Fruit fly (Drosophila melanogaster) whole organism, embryonic: ENCODE results near the gene CG11436.

Experiments
- Abd-B ChIP-seq: fragments of 200-800 bp; sonication (Bioruptor generic); optimal IDR thresholded peaks from 2 replicates; lab custom pipeline; 2018; ENCODE audit warnings: missing biosample characterization, mild to moderate bottlenecking, missing genetic modification characterization, moderate library complexity
- Blimp-1 ChIP-seq: fragments of 200-800 bp; sonication (Bioruptor generic); optimal IDR thresholded peaks from 3 replicates; lab custom pipeline; 2018; ENCODE audit warnings: missing biosample characterization, missing genetic modification characterization, mild to moderate bottlenecking, moderate library complexity, missing genetic modification reagents
- CG10959 ChIP-seq: fragments of 200-800 bp; sonication (Bioruptor generic); IDR thresholded peaks from 2 replicates; pipeline ENCODE4 v1.3.6; 2022; ENCODE audit warnings: missing biosample characterization, missing genetic modification characterization
- CG11093 ChIP-seq: fragments of 200-800 bp; sonication (Bioruptor generic); IDR thresholded peaks from 3 replicates; pipeline ENCODE4 v1.3.6; 2022; ENCODE audit warnings: missing biosample characterization, missing genetic modification characterization
- CG11695 ChIP-seq: fragments of 200-800 bp; sonication (Bioruptor generic); IDR thresholded peaks from 3 replicates; pipeline ENCODE4 v1.3.6; 2022; ENCODE audit warnings: missing biosample characterization, missing genetic modification characterization
- CG13424 ChIP-seq: fragments of 200-800 bp; sonication (Bioruptor generic); optimal IDR thresholded peaks from 2 replicates; lab custom pipeline; 2019; ENCODE audit warnings: missing biosample characterization, mild to moderate bottlenecking, missing genetic modification characterization, moderate library complexity
- CG14860 ChIP-seq: fragments of 200-800 bp; sonication (Bioruptor generic); IDR thresholded peaks from 3 replicates; pipeline ENCODE4 v1.3.6; 2022; ENCODE audit warnings: missing biosample characterization, missing genetic modification characterization; ENCODE audit not compliant: partially characterized antibody
- CG16813 ChIP-seq: fragments of 200-800 bp; sonication (Bioruptor generic); IDR thresholded peaks from 3 replicates; pipeline ENCODE4 v1.3.6; 2022; ENCODE audit warnings: missing biosample characterization, missing genetic modification characterization; ENCODE audit not compliant: partially characterized antibody
- CG16815 ChIP-seq: fragments of 200-800 bp; sonication (Bioruptor generic); optimal IDR thresholded peaks from 3 replicates; lab custom pipeline; 2017; ENCODE audit warnings: missing biosample characterization, mild to moderate bottlenecking, missing genetic modification characterization
- CG16863 ChIP-seq: fragments of 200-800 bp; sonication (Bioruptor generic); optimal IDR thresholded peaks from 3 replicates; lab custom pipeline; 2016; ENCODE audit warnings: missing biosample characterization, missing genetic modification characterization
- CG17328 ChIP-seq: fragments of 200-800 bp; sonication (Bioruptor generic); IDR thresholded peaks from 2 replicates; pipeline ENCODE4 v1.3.6; 2022; ENCODE audit warnings: missing biosample characterization, missing genetic modification characterization
- CG17912 ChIP-seq: fragments of 200-800 bp; sonication (Bioruptor generic); optimal IDR thresholded peaks from 2 replicates; lab custom pipeline; 2018; ENCODE audit warnings: missing biosample characterization, mild to moderate bottlenecking, missing genetic modification characterization
- CG30020 ChIP-seq: fragments of 200-800 bp; optimal IDR thresholded peaks from 2 replicates; lab custom pipeline; 2019; ENCODE audit warnings: missing biosample characterization, mild to moderate bottlenecking, missing genetic modification characterization, moderate library complexity
- CG32772 ChIP-seq: fragments of 200-800 bp; sonication (Bioruptor generic); IDR thresholded peaks from 2 replicates; pipeline ENCODE4 v1.3.6; 2022; ENCODE audit warnings: missing biosample characterization, missing genetic modification characterization
- CG33213 ChIP-seq: fragments of 200-800 bp; sonication (Bioruptor generic); optimal IDR thresholded peaks from 3 replicates; lab custom pipeline; 2016; ENCODE audit warnings: missing biosample characterization, missing genetic modification characterization
- CG34422 ChIP-seq: fragments of 200-800 bp; sonication (Bioruptor generic); IDR thresholded peaks from 3 replicates; pipeline ENCODE4 v1.3.6; 2022; ENCODE audit warnings: missing biosample characterization, missing genetic modification characterization
- CG4282 ChIP-seq: fragments of 200-800 bp; sonication (Bioruptor generic); optimal IDR thresholded peaks from 2 replicates; lab custom pipeline; 2016; ENCODE audit warnings: missing biosample characterization, missing genetic modification characterization
- CG4360 ChIP-seq: fragments of 200-800 bp; sonication (Bioruptor generic); IDR thresholded peaks from 2 replicates; pipeline ENCODE4 v1.3.6; 2022; ENCODE audit warnings: missing biosample characterization, missing genetic modification characterization
- CG4730 ChIP-seq: fragments of 200-800 bp; sonication (Bioruptor generic); IDR thresholded peaks from 2 replicates; pipeline ENCODE4 v1.3.6; 2022; ENCODE audit warnings: missing biosample characterization, missing genetic modification characterization
- CG8765 ChIP-seq: fragments of 200-800 bp; sonication (Bioruptor generic); IDR thresholded peaks from 2 replicates; pipeline ENCODE4 v1.3.6; 2022; ENCODE audit warnings: missing biosample characterization, missing genetic modification characterization
- CG8944 ChIP-seq: fragments of 200-800 bp; sonication (Bioruptor generic); optimal IDR thresholded peaks from 3 replicates; lab custom pipeline; 2016; ENCODE audit warnings: missing biosample characterization, missing genetic modification characterization
- CG9727 ChIP-seq: fragments of 200-800 bp; sonication (Bioruptor generic); optimal IDR thresholded peaks from 3 replicates; lab custom pipeline; 2017; ENCODE audit warnings: missing biosample characterization, mild to moderate bottlenecking, missing genetic modification characterization
- Dp ChIP-seq: fragments of 200-800 bp; sonication (Bioruptor generic); optimal IDR thresholded peaks from 2 replicates; lab custom pipeline; 2018; ENCODE audit warnings: missing biosample characterization, mild to moderate bottlenecking, missing genetic modification characterization, moderate library complexity
- Ets65A ChIP-seq: fragments of 200-800 bp; sonication (Bioruptor generic); peaks from one replicate; lab custom pipeline; 2016; ENCODE audit warnings: missing biosample characterization, missing genetic modification characterization
- Fer2 ChIP-seq: fragments of 200-800 bp; sonication (Bioruptor generic); optimal IDR thresholded peaks from 2 replicates; lab custom pipeline; 2018; ENCODE audit warnings: missing biosample characterization, mild to moderate bottlenecking, missing genetic modification characterization, moderate library complexity
- Hr78 ChIP-seq, 2 experiments: fragments of 200-800 bp in 1 of 2; fragments of >200 bp in 1 of 2; sonication (Bioruptor generic) in 1 of 2; optimal IDR thresholded peaks; 2 replicates each; lab custom pipeline; 2017 to 2019; ENCODE audit warnings: missing biosample characterization in 2 of 2, missing genetic modification characterization in 2 of 2, mild to moderate bottlenecking in 1 of 2, moderate library complexity in 1 of 2
- Sin3A ChIP-seq: fragments of >200 bp; optimal IDR thresholded peaks from 2 replicates; lab custom pipeline; 2018
- Sry-β ChIP-seq: fragments of 200-800 bp; sonication (Bioruptor generic); optimal IDR thresholded peaks from 2 replicates; lab custom pipeline; 2018; ENCODE audit warnings: missing biosample characterization, mild to moderate bottlenecking, missing genetic modification characterization, moderate library complexity
- TFAM ChIP-seq: fragments of 200-800 bp; sonication (Bioruptor generic); optimal IDR thresholded peaks from 2 replicates; lab custom pipeline; 2017; ENCODE audit warnings: missing biosample characterization, missing genetic modification characterization, inconsistent platforms
- Usf ChIP-seq: fragments of 200-800 bp; sonication (Bioruptor generic); optimal IDR thresholded peaks from 2 replicates; lab custom pipeline; 2017; ENCODE audit warnings: missing genotype, missing biosample characterization, missing genetic modification characterization
- Xrp1 ChIP-seq: fragments of 200-800 bp; sonication (Bioruptor generic); IDR thresholded peaks from 2 replicates; pipeline ENCODE4 v1.3.6; 2022; ENCODE audit warnings: missing biosample characterization, missing genetic modification characterization
- aop ChIP-seq: fragments of 200-800 bp; sonication (Bioruptor generic); IDR thresholded peaks from 2 replicates; pipeline ENCODE4 v1.3.6; 2022; ENCODE audit warnings: missing biosample characterization, missing genetic modification characterization
- btn ChIP-seq: fragments of 200-800 bp; sonication (Bioruptor generic); optimal IDR thresholded peaks from 2 replicates; lab custom pipeline; 2016; ENCODE audit warnings: missing biosample characterization, missing genetic modification characterization
- dmrt11E ChIP-seq: fragments of 200-800 bp; sonication (Bioruptor generic); optimal IDR thresholded peaks from 3 replicates; lab custom pipeline; 2018; ENCODE audit warnings: missing biosample characterization, mild to moderate bottlenecking, missing genetic modification characterization, moderate library complexity
- grn ChIP-seq: fragments of 200-800 bp; sonication (Bioruptor generic); optimal IDR thresholded peaks from 3 replicates; lab custom pipeline; 2017; ENCODE audit warnings: missing biosample characterization, missing genetic modification characterization
- hbn ChIP-seq: fragments of 200-800 bp; sonication (Bioruptor generic); IDR thresholded peaks from 2 replicates; pipeline ENCODE4 v1.3.6; 2022; ENCODE audit warnings: missing biosample characterization, missing genetic modification characterization; ENCODE audit not compliant: partially characterized antibody
- lilli ChIP-seq: fragments of 200-800 bp; sonication (Bioruptor generic); optimal IDR thresholded peaks from 3 replicates; lab custom pipeline; 2016; ENCODE audit warnings: missing biosample characterization, missing genetic modification characterization
- nom ChIP-seq: fragments of 200-800 bp; sonication (Bioruptor generic); optimal IDR thresholded peaks from 2 replicates; lab custom pipeline; 2017; ENCODE audit warnings: missing biosample characterization, missing genetic modification characterization, mild to moderate bottlenecking, moderate library complexity, missing genetic modification reagents
- org-1 ChIP-seq: fragments of 200-800 bp; sonication (Bioruptor generic); optimal IDR thresholded peaks from 2 replicates; lab custom pipeline; 2017; ENCODE audit warnings: missing biosample characterization, missing genetic modification characterization
- prd ChIP-seq, 3 experiments: fragments of >200 bp in 2 of 3; fragments of 200-800 bp in 1 of 3; sonication (Bioruptor generic) in 1 of 3; optimal IDR thresholded peaks in 2 of 3; IDR thresholded peaks in 1 of 3; 2 replicates in 2 of 3; 3 replicates in 1 of 3; pipeline versions ENCODE4 v1.3.6 to Lab custom; 2017 to 2022; ENCODE audit warnings: missing biosample characterization in 1 of 3, missing genetic modification characterization in 1 of 3
- pum ChIP-seq: fragments of 200-800 bp; sonication (Bioruptor generic); optimal IDR thresholded peaks from 2 replicates; lab custom pipeline; 2016; ENCODE audit warnings: missing biosample characterization, missing genetic modification characterization
- sisA ChIP-seq: fragments of 200-800 bp; sonication (Bioruptor generic); IDR thresholded peaks from 2 replicates; pipeline ENCODE4 v1.3.6; 2022; ENCODE audit warnings: missing biosample characterization, missing genetic modification characterization
- sqz ChIP-seq: fragments of 200-800 bp; sonication (Bioruptor generic); optimal IDR thresholded peaks from 3 replicates; lab custom pipeline; 2018; ENCODE audit warnings: missing biosample characterization, mild to moderate bottlenecking, missing genetic modification characterization
- tio ChIP-seq: fragments of 200-800 bp; sonication (Bioruptor generic); optimal IDR thresholded peaks from 2 replicates; lab custom pipeline; 2017; ENCODE audit warnings: missing biosample characterization, missing genetic modification characterization, inconsistent platforms
- tll ChIP-seq, 2 experiments: fragments of 200-800 bp in 1 of 2; fragments of >200 bp in 1 of 2; sonication (Bioruptor generic) in 1 of 2; optimal IDR thresholded peaks; 2 replicates each; lab custom pipeline; 2017 to 2019; ENCODE audit warnings: missing biosample characterization in 2 of 2, missing genetic modification characterization in 2 of 2, mild to moderate bottlenecking in 1 of 2, moderate library complexity in 1 of 2
- trem ChIP-seq: fragments of 200-800 bp; optimal IDR thresholded peaks from 3 replicates; lab custom pipeline; 2019; ENCODE audit warnings: missing biosample characterization, mild to moderate bottlenecking, missing genetic modification characterization, moderate library complexity
- zfh1 ChIP-seq: fragments of 200-800 bp; sonication (Bioruptor generic); IDR thresholded peaks from 3 replicates; pipeline ENCODE4 v1.3.6; 2022; ENCODE audit warnings: missing biosample characterization, missing genetic modification characterization

Gene CG11436

DNA sequence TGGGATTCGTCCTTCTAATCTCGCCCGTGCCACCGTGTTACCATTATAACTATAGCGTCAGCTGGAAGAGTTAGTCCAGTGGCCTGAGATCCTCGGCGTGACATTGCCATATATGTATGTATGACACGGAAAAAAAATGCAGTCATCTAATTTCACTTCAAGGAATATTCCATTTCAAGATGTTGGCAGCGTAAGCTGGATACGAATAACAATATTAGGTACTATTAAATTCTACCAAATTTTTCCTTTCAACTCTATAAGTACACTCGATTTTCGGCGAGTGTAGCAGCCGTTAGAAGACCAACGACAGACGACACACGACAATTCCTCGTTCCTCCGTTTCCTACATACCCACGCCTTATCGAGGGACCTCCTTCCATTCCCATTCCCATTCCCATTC, 13.3 kb upstream of the CG11436 start (continued):
- TF ChIP-seq CG10959 (GFP tag; lab: Robert Waterston, UW) (0 out of 2 replicates have a peak, but pooled peaks have one; percentile 33), tio (no peak), CG8765 (GFP tag; lab: Robert Waterston, UW) (peak; percentile 54), zfh1 (GFP tag; lab: Robert Waterston, UW) (peak; percentile 36; the same call in 1 of the 3 replicates), pum (GFP tag; lab: Kevin White, UChicago) (no peak), CG9727 (peak; percentile 49), prd (optimal IDR thresholded peaks at IDR 0.05; lab: Kevin White, UChicago) (no peak), prd (GFP tag; IDR thresholded peaks at IDR 0.05; lab: Robert Waterston, UW) (peak; percentile 45; the same call in 2 of the 3 replicates), Xrp1 (GFP tag; lab: Robert Waterston, UW) (peak; percentile 49; the same call in 1 of the 2 replicates), dmrt11E (tag; lab: Kevin White, UChicago) (peak; percentile 58)

DNA sequence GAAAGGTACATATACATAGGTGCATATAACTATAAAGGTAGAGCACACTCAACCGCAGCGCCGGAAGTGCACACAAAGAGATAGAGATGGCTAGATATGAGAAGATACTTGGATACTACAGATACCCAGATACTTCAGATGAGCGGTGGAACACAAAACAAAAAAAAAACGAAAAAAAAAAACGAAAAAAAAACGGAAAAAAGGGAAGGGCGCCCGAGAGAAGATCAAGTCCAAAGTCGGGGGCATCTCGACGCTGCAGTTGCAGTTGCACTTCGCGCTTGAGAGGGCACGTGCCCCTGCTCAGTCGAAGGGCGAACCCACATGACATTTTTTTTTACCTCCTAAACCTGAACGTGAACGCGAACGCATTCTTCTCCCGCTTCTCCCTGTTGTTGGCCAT, 12.3 kb upstream of the CG11436 start:
- TF ChIP-seq grn (GFP tag; lab: Kevin White, UChicago) (peak; percentile 44), Hr78 (GFP tag; optimal IDR thresholded peaks at IDR 0.05; lab: Kevin White, UChicago) (no peak), CG17328 (GFP tag; lab: Robert Waterston, UW) (no peak), nom (GFP tag; lab: Kevin White, UChicago) (peak; percentile 52), CG33213 (no peak), Sry-β (GFP tag; lab: Kevin White, UChicago) (no peak), sqz (GFP tag; lab: Kevin White, UChicago) (peak; percentile 60), CG11093 (GFP tag; lab: Robert Waterston, UW) (no peak), CG32772 (GFP tag; lab: Robert Waterston, UW) (peak; percentile 57; the same call in 1 of the 2 replicates), Sin3A (no peak), CG30020 (tag; lab: Kevin White, UChicago) (no peak), CG4282 (no peak), trem (no peak), CG11695 (GFP tag; lab: Robert Waterston, UW) (no peak), CG17912 (GFP tag; lab: Kevin White, UChicago) (no peak)

DNA sequence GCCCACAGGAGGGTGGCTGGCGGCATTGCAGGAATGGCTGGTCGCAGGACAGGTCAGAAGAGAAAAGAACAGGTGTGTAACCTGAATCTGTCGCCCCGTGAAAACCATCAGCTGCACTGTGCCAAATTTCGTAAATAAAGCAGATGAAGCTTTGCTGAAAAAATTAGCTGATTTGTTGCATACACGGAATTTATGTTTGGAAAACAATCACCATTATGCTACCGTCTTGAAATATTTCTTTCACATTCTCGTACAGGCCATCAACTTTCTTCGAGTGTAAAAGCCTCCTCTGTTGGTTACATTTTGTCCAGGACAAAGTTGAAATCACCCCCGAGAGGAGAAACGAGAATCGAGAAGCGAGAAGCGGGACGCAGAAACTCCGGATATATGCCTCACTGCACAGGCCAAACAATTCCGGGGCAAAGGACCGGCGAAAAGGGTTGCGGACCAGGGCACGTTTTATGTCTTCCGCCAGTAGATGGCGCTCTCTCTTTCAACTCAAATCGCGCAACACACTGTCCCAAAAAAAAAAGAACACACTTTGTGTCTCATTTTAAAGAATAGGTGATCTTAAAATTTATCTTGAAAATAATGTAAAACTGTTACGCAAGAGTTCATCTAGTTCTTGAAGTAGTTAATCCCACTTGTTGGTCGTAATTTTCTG, 8.6 kb upstream of the CG11436 start:
- TF ChIP-seq TFAM (GFP tag; lab: Kevin White, UChicago) (no peak), CG8944 (GFP tag; lab: Kevin White, UChicago) (no peak), lilli (no peak), org-1 (GFP tag; lab: Kevin White, UChicago) (no peak), hbn (GFP tag; lab: Robert Waterston, UW) (no peak), CG14860 (GFP tag; lab: Robert Waterston, UW) (no peak), aop (no peak), CG33213 (no peak), CG4730 (GFP tag; lab: Robert Waterston, UW) (no peak), Xrp1 (GFP tag; lab: Robert Waterston, UW) (no peak), CG34422 (no peak), Fer2 (tag; lab: Kevin White, UChicago) (no peak), Blimp-1 (GFP tag; lab: Kevin White, UChicago) (no peak), Ets65A (GFP tag; lab: Kevin White, UChicago) (peak; percentile 82), CG4360 (no peak), Abd-B (no peak), CG16813 (no peak), Dp (GFP tag; lab: Kevin White, UChicago) (no peak), CG16815 (GFP tag; lab: Kevin White, UChicago) (no peak), btn (GFP tag; lab: Kevin White, UChicago) (no peak), sisA (GFP tag; lab: Robert Waterston, UW) (no peak), CG16863 (GFP tag; lab: Kevin White, UChicago) (no peak), tll (GFP tag; optimal IDR thresholded peaks at IDR 0.05; lab: Kevin White, UChicago) (no peak), Usf (GFP tag; lab: Kevin White, UChicago) (no peak), CG13424 (tag; lab: Kevin White, UChicago) (no peak)
